Fruit fly (Drosophila melanogaster) whole organism: ENCODE measurements around the gene Kap-alpha3.

Experiments used
- Dll ChIP-seq: fragments of >200 bp; optimal IDR thresholded peaks from 2 replicates; lab custom pipeline; 2017
- pan ChIP-seq: fragments of >200 bp; optimal IDR thresholded peaks from 2 replicates; lab custom pipeline; 2017
- psq ChIP-seq: fragments of >200 bp; optimal IDR thresholded peaks from 2 replicates; lab custom pipeline; 2017
- usp ChIP-seq: fragments of >200 bp; optimal IDR thresholded peaks from 2 replicates; lab custom pipeline; 2017; ENCODE audit warnings: missing biosample characterization, missing genetic modification characterization, mixed read lengths

- TF ChIP-seq psq (lab: Kevin White, UChicago) (no peak), usp (GFP tag; lab: Kevin White, UChicago) (no peak), Dll (no peak), pan (lab: Kevin White, UChicago) (no peak)
Observed at dm6 chr3R:9563240-9563992, 14.1 kb downstream of the Kap-alpha3 start, which contains the start of the genes CG9393 and Vps45.
